Fruit fly (Drosophila melanogaster): ENCODE results near the gene Epg5.

The Epg5 gene

dm6 chr3R:18743270-18743922 is 15.3 kb downstream of the Epg5 start, which contains the start of gene Mekk1:
Gene Mekk1 (minus strand): TSS chr3R:18743594.
- TF ChIP-seq ovo (GFP tag; optimal IDR thresholded peaks at IDR 0.05) (no peak), CG11617 (GFP tag; optimal IDR thresholded peaks at IDR 0.05) (peak; percentile 50), cic (GFP tag; optimal IDR thresholded peaks at IDR 0.05) (peak; percentile 8), bab1 (GFP tag; optimal IDR thresholded peaks at IDR 0.05) (peak; percentile 72), CG1620 (GFP tag; optimal IDR thresholded peaks at IDR 0.05) (peak; percentile 61), CG7045 (GFP tag; optimal IDR thresholded peaks at IDR 0.05) (peak; percentile 58), CG14711 (tag; optimal IDR thresholded peaks at IDR 0.05) (peak; percentile 56), CG33017 (tag; optimal IDR thresholded peaks at IDR 0.05) (no peak), tj (GFP tag; optimal IDR thresholded peaks at IDR 0.05) (no peak), CG5204 (GFP tag; optimal IDR thresholded peaks at IDR 0.05) (peak; percentile 74), Crg-1 (GFP tag; optimal IDR thresholded peaks at IDR 0.05) (peak; percentile 71), CG12768 (GFP tag; optimal IDR thresholded peaks at IDR 0.05) (peak; percentile 66), Clk (GFP tag; optimal IDR thresholded peaks at IDR 0.05) (peak; percentile 51), kay (GFP tag; ENCODE audit: borderline replicate concordance) (no peak), CG7101 (tag; optimal IDR thresholded peaks at IDR 0.05) (peak; percentile 84), cnc (optimal IDR thresholded peaks at IDR 0.05) (no peak), toe (GFP tag; optimal IDR thresholded peaks at IDR 0.05) (peak; percentile 88), Hr96 (GFP tag; optimal IDR thresholded peaks at IDR 0.05) (peak; percentile 83), Mnt (GFP tag; optimal IDR thresholded peaks at IDR 0.05) (peak; percentile 72), pad (GFP tag; optimal IDR thresholded peaks at IDR 0.05) (peak; percentile 44)

dm6 chr3R:18742358-18743269 is 16.1 kb downstream of the Epg5 start:
- peak; percentile 22 for TF ChIP-seq CG11617 (GFP tag; optimal IDR thresholded peaks at IDR 0.05)
- TF ChIP-seq kay (GFP tag; ENCODE audit: borderline replicate concordance) = no peak
- TF ChIP-seq bab1 (GFP tag; optimal IDR thresholded peaks at IDR 0.05) = no peak
- TF ChIP-seq pad (GFP tag; optimal IDR thresholded peaks at IDR 0.05) = peak; percentile 88
- TF ChIP-seq Crg-1 (GFP tag; optimal IDR thresholded peaks at IDR 0.05) = no peak
- TF ChIP-seq tj (GFP tag; optimal IDR thresholded peaks at IDR 0.05) = peak; percentile 97
- peak; percentile 63 for TF ChIP-seq ovo (GFP tag; optimal IDR thresholded peaks at IDR 0.05)
- no peak for TF ChIP-seq Hr96 (GFP tag; optimal IDR thresholded peaks at IDR 0.05)
- TF ChIP-seq Clk (GFP tag; optimal IDR thresholded peaks at IDR 0.05) = no peak
- TF ChIP-seq toe (GFP tag; optimal IDR thresholded peaks at IDR 0.05) = no peak
- peak; percentile 41 for TF ChIP-seq CG7101 (tag; optimal IDR thresholded peaks at IDR 0.05)
- TF ChIP-seq CG5204 (GFP tag; optimal IDR thresholded peaks at IDR 0.05) = no peak
- peak; percentile 33 for TF ChIP-seq CG12768 (GFP tag; optimal IDR thresholded peaks at IDR 0.05)
- TF ChIP-seq CG14711 (tag; optimal IDR thresholded peaks at IDR 0.05) = peak; percentile 61
- peak; percentile 63 for TF ChIP-seq Mnt (GFP tag; optimal IDR thresholded peaks at IDR 0.05)
- no peak for TF ChIP-seq CG7045 (GFP tag; optimal IDR thresholded peaks at IDR 0.05)
- no peak for TF ChIP-seq cnc (optimal IDR thresholded peaks at IDR 0.05)
- TF ChIP-seq CG33017 (tag; optimal IDR thresholded peaks at IDR 0.05) = no peak
- no peak for TF ChIP-seq CG1620 (GFP tag; optimal IDR thresholded peaks at IDR 0.05)
- no peak for TF ChIP-seq cic (GFP tag; optimal IDR thresholded peaks at IDR 0.05)

- TF ChIP-seq CG5204 (GFP tag; optimal IDR thresholded peaks at IDR 0.05) (no peak), tj (GFP tag; optimal IDR thresholded peaks at IDR 0.05) (no peak), CG14711 (tag; optimal IDR thresholded peaks at IDR 0.05) (no peak), Hr96 (GFP tag; optimal IDR thresholded peaks at IDR 0.05) (no peak), toe (GFP tag; optimal IDR thresholded peaks at IDR 0.05) (no peak), Clk (GFP tag; optimal IDR thresholded peaks at IDR 0.05) (no peak), CG7101 (tag; optimal IDR thresholded peaks at IDR 0.05) (no peak), CG33017 (tag; optimal IDR thresholded peaks at IDR 0.05) (no peak)
Measured at dm6 chr3R:18741844-18742187, 16.9 kb downstream of the Epg5 start.

dm6 chr3R:18741027-18741843 is 17.4 kb downstream of the Epg5 start:
- TF ChIP-seq pad (GFP tag; optimal IDR thresholded peaks at IDR 0.05) (peak; percentile 71), CG11617 (GFP tag; optimal IDR thresholded peaks at IDR 0.05) (peak; percentile 18), CG14711 (tag; optimal IDR thresholded peaks at IDR 0.05) (peak; percentile 86), toe (GFP tag; optimal IDR thresholded peaks at IDR 0.05) (no peak), cic (GFP tag; optimal IDR thresholded peaks at IDR 0.05) (no peak), tj (GFP tag; optimal IDR thresholded peaks at IDR 0.05) (no peak), Hr96 (GFP tag; optimal IDR thresholded peaks at IDR 0.05) (no peak), Mnt (GFP tag; optimal IDR thresholded peaks at IDR 0.05) (no peak), kay (GFP tag; ENCODE audit: borderline replicate concordance) (no peak), CG7101 (tag; optimal IDR thresholded peaks at IDR 0.05) (peak; percentile 84), cnc (optimal IDR thresholded peaks at IDR 0.05) (no peak), CG5204 (GFP tag; optimal IDR thresholded peaks at IDR 0.05) (no peak), CG7045 (GFP tag; optimal IDR thresholded peaks at IDR 0.05) (peak; percentile 45), bab1 (GFP tag; optimal IDR thresholded peaks at IDR 0.05) (peak; percentile 91), Clk (GFP tag; optimal IDR thresholded peaks at IDR 0.05) (no peak), ovo (GFP tag; optimal IDR thresholded peaks at IDR 0.05) (no peak), CG12768 (GFP tag; optimal IDR thresholded peaks at IDR 0.05) (peak; percentile 68), Crg-1 (GFP tag; optimal IDR thresholded peaks at IDR 0.05) (no peak), CG1620 (GFP tag; optimal IDR thresholded peaks at IDR 0.05) (no peak), CG33017 (tag; optimal IDR thresholded peaks at IDR 0.05) (peak; percentile 36)
